Worm (Caenorhabditis elegans) whole organism, L4 larva: ENCODE results near the gene C17H12.8.

Experiments
- F10B5.3 ChIP-seq: sonication (generic microtip); optimal IDR thresholded peaks from 2 replicates; lab custom pipeline; 2016; ENCODE audit warnings: mild to moderate bottlenecking, missing genetic modification characterization, missing compliant biosample characterization
- F26F4.8 ChIP-seq: fragments of 200-800 bp; sonication (Bioruptor generic); conservative IDR thresholded peaks from 2 replicates; pipeline ENCODE4 v1.3.6; 2022; ENCODE audit warnings: missing genetic modification characterization, missing compliant biosample characterization
- T26A8.4 ChIP-seq: fragments of 200-800 bp; sonication (Bioruptor generic); IDR thresholded peaks from 2 replicates; pipeline ENCODE4 v1.3.6; 2022; ENCODE audit warnings: missing genetic modification characterization, missing compliant biosample characterization
- ZK337.2 ChIP-seq: fragments of 200-800 bp; sonication (Bioruptor generic); IDR thresholded peaks from 2 replicates; pipeline ENCODE4 v1.3.6; 2022; ENCODE audit warnings: missing genetic modification reagents, missing genetic modification characterization, missing compliant biosample characterization
- ZK546.5 ChIP-seq, 2 experiments: sonication (generic microtip); optimal IDR thresholded peaks; 2 replicates each; lab custom pipeline; 2017; ENCODE audit warnings: missing biosample characterization in 2 of 2, missing genetic modification characterization in 2 of 2
- aha-1 ChIP-seq: fragments of 150-350 bp; peaks from one replicate; lab custom pipeline; 2014; ENCODE audit warnings: missing biosample characterization, missing genetic modification characterization
- ceh-44 ChIP-seq: fragments of 200-800 bp; sonication (Bioruptor generic); IDR thresholded peaks from 2 replicates; pipeline ENCODE4 v1.3.6; 2022; ENCODE audit warnings: missing genetic modification reagents, missing genetic modification characterization, missing compliant biosample characterization
- ceh-62 ChIP-seq: sonication (generic microtip); optimal IDR thresholded peaks from 2 replicates; lab custom pipeline; 2017; ENCODE audit warnings: missing biosample characterization, missing genetic modification characterization
- ctbp-1 ChIP-seq: fragments of 200-800 bp; sonication (Bioruptor generic); IDR thresholded peaks from 2 replicates; pipeline ENCODE4 v1.3.6; 2022; ENCODE audit warnings: missing genetic modification reagents, missing genetic modification characterization, missing compliant biosample characterization
- daf-16 ChIP-seq, 3 experiments: sonication (generic microtip); optimal IDR thresholded peaks; 2 replicates each; lab custom pipeline; 2016 to 2017; ENCODE audit warnings: missing genetic modification characterization in 3 of 3, missing genetic modification reagents in 3 of 3, mild to moderate bottlenecking in 2 of 3, missing compliant biosample characterization in 2 of 3, missing biosample characterization in 1 of 3, moderate library complexity in 1 of 3
- dmd-6 ChIP-seq: fragments of 200-800 bp; sonication (Bioruptor generic); IDR thresholded peaks from 2 replicates; pipeline ENCODE4 v1.3.6; 2022; ENCODE audit warnings: missing genetic modification reagents, missing genetic modification characterization, missing compliant biosample characterization
- dve-1 ChIP-seq: sonication (generic microtip); optimal IDR thresholded peaks from 2 replicates; lab custom pipeline; 2017; ENCODE audit warnings: antibody characterized with exemption, mild to moderate bottlenecking, missing genetic modification characterization, missing compliant biosample characterization; ENCODE audit not compliant: insufficient read depth
- gei-8 ChIP-seq: fragments of 200-800 bp; sonication (Bioruptor generic); optimal IDR thresholded peaks from 2 replicates; lab custom pipeline; 2018; ENCODE audit warnings: mild to moderate bottlenecking, missing genetic modification characterization, missing compliant biosample characterization
- hlh-11 ChIP-seq: fragments of 200-800 bp; sonication (Bioruptor generic); optimal IDR thresholded peaks from 2 replicates; lab custom pipeline; 2018; ENCODE audit warnings: mild to moderate bottlenecking, missing genetic modification characterization, missing compliant biosample characterization
- hlh-30 ChIP-seq: sonication (generic microtip); optimal IDR thresholded peaks from 2 replicates; lab custom pipeline; 2017; ENCODE audit warnings: antibody characterized with exemption, mild to moderate bottlenecking, missing genetic modification characterization, missing compliant biosample characterization; ENCODE audit not compliant: insufficient read depth
- hmg-1.1 ChIP-seq: fragments of 200-800 bp; sonication (Bioruptor generic); IDR thresholded peaks from 2 replicates; pipeline ENCODE4 v1.3.6; 2022; ENCODE audit warnings: missing genetic modification reagents, missing genetic modification characterization, missing compliant biosample characterization
- jun-1 ChIP-seq: fragments of 150-350 bp; optimal IDR thresholded peaks from 2 replicates; lab custom pipeline; 2014; ENCODE audit warnings: missing biosample characterization, missing genetic modification reagents, missing genetic modification characterization
- lin-38 ChIP-seq: fragments of 200-800 bp; sonication (Bioruptor generic); IDR thresholded peaks from 2 replicates; pipeline ENCODE4 v1.3.6; 2022; ENCODE audit warnings: missing genetic modification reagents, missing genetic modification characterization, missing compliant biosample characterization
- lir-3 ChIP-seq: sonication (generic microtip); optimal IDR thresholded peaks from 2 replicates; lab custom pipeline; 2016; ENCODE audit warnings: mild to moderate bottlenecking, missing genetic modification characterization, missing compliant biosample characterization
- madf-5 ChIP-seq, 2 experiments: fragments of 200-800 bp; sonication (Bioruptor generic); IDR thresholded peaks; 2 replicates each; pipeline ENCODE4 v1.3.6; 2022; ENCODE audit warnings: missing compliant biosample characterization in 2 of 2, missing genetic modification characterization in 2 of 2
- mdt-29 ChIP-seq: fragments of 200-800 bp; sonication (Bioruptor generic); IDR thresholded peaks from 2 replicates; pipeline ENCODE4 v1.3.6; 2022; ENCODE audit warnings: missing genetic modification reagents, missing genetic modification characterization, missing compliant biosample characterization
- mep-1 ChIP-seq: fragments of 150-350 bp; sonication (generic microtip); optimal IDR thresholded peaks from 3 replicates; lab custom pipeline; 2014; ENCODE audit warnings: missing biosample characterization, missing genetic modification characterization
- mes-2 ChIP-seq: sonication (generic microtip); optimal IDR thresholded peaks from 2 replicates; lab custom pipeline; 2016; ENCODE audit warnings: missing genotype, mild to moderate bottlenecking, missing genetic modification characterization, missing compliant biosample characterization; ENCODE audit not compliant: poor library complexity, severe bottlenecking
- nhr-11 ChIP-seq: fragments of 150-350 bp; optimal IDR thresholded peaks from 2 replicates; lab custom pipeline; 2014; ENCODE audit warnings: missing biosample characterization, missing genetic modification characterization
- nhr-28 ChIP-seq: fragments of 150-350 bp; optimal IDR thresholded peaks from 2 replicates; lab custom pipeline; 2014; ENCODE audit warnings: missing biosample characterization, missing genetic modification characterization
- nhr-41 ChIP-seq: fragments of 200-800 bp; sonication (Bioruptor generic); IDR thresholded peaks from 2 replicates; pipeline ENCODE4 v1.3.6; 2022; ENCODE audit warnings: missing genetic modification reagents, missing genetic modification characterization, missing compliant biosample characterization
- nhr-6 ChIP-seq: fragments of 150-350 bp; optimal IDR thresholded peaks from 2 replicates; lab custom pipeline; 2014; ENCODE audit warnings: missing biosample characterization, missing genetic modification characterization
- nhr-77 ChIP-seq: fragments of 150-350 bp; optimal IDR thresholded peaks from 2 replicates; lab custom pipeline; 2014; ENCODE audit warnings: missing biosample characterization, missing genetic modification characterization
- php-3 ChIP-seq: fragments of 200-800 bp; sonication (Bioruptor generic); IDR thresholded peaks from 2 replicates; pipeline ENCODE4 v1.3.6; 2022; ENCODE audit warnings: missing genetic modification reagents, missing genetic modification characterization, missing compliant biosample characterization
- pqm-1 ChIP-seq: sonication (generic microtip); optimal IDR thresholded peaks from 2 replicates; lab custom pipeline; 2017; ENCODE audit warnings: missing biosample characterization, missing genetic modification characterization
- saeg-2 ChIP-seq: fragments of 200-800 bp; sonication (Bioruptor generic); IDR thresholded peaks from 2 replicates; pipeline ENCODE4 v1.3.6; 2022; ENCODE audit warnings: missing genetic modification reagents, missing genetic modification characterization, missing compliant biosample characterization
- sdz-12 ChIP-seq: fragments of 200-800 bp; sonication (Bioruptor generic); optimal IDR thresholded peaks from 2 replicates; lab custom pipeline; 2018; ENCODE audit warnings: mild to moderate bottlenecking, missing genetic modification characterization, missing compliant biosample characterization
- snpc-1.2 ChIP-seq: fragments of 200-800 bp; sonication (Bioruptor generic); IDR thresholded peaks from 2 replicates; pipeline ENCODE4 v1.3.6; 2022; ENCODE audit warnings: missing genetic modification reagents, missing genetic modification characterization, missing compliant biosample characterization
- spr-3 ChIP-seq: fragments of 200-800 bp; sonication (Bioruptor generic); optimal IDR thresholded peaks from 2 replicates; lab custom pipeline; 2018; ENCODE audit warnings: mild to moderate bottlenecking, missing genetic modification characterization, missing compliant biosample characterization
- tag-97 ChIP-seq: fragments of 200-800 bp; sonication (Bioruptor generic); IDR thresholded peaks from 2 replicates; pipeline ENCODE4 v1.3.6; 2022; ENCODE audit warnings: missing genetic modification characterization, missing compliant biosample characterization
- unc-39 ChIP-seq: sonication (generic microtip); optimal IDR thresholded peaks from 2 replicates; lab custom pipeline; 2017; ENCODE audit warnings: missing biosample characterization, missing genetic modification characterization
- zip-11 ChIP-seq: fragments of 200-800 bp; sonication (Bioruptor generic); IDR thresholded peaks from 2 replicates; pipeline ENCODE4 v1.3.6; 2022; ENCODE audit warnings: missing genetic modification characterization, missing compliant biosample characterization

Gene C17H12.8

DNA sequence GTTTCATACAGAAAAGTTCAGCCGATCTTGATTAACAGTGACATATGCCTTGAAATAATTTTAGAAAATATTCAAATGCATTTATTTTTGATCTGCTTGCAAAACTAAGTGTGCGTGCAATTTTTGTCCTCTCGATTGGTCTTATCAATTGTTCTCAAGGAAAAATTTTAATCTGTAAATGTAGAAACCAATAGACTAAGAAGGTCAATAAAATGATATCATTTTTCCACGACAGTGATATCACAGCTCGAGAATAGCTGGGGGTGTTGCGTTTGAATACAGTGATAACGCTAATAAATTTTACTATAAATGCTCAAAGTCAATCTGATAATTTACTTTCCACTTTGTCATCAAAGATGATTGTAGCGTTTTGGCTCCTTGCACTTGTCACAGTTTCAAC lies at the start of gene C17H12.8:
Gene C17H12.8, plus strand, starts transcription at position 335 of the 400 bp plus-strand sequence.
- TF ChIP-seq madf-5 (GFP tag; IDR thresholded peaks at IDR 0.05; lab: Robert Waterston, UW) (no peak), dve-1 (tag; lab: Kevin White, UChicago) (peak; percentile 74), php-3 (GFP tag; lab: Robert Waterston, UW) (peak; percentile 54; the same call in 1 of the 2 replicates), dmd-6 (GFP tag; lab: Robert Waterston, UW) (peak; percentile 64; the same call in 1 of the 2 replicates), nhr-28 (peak; percentile 4), pqm-1 (tag; lab: Kevin White, UChicago) (peak; percentile 55), mdt-29 (no peak), daf-16 (GFP tag; optimal IDR thresholded peaks at IDR 0.05; lab: Kevin White, UChicago) (no peak), daf-16 (tag; optimal IDR thresholded peaks at IDR 0.05; lab: Kevin White, UChicago) (peak; percentile 84)

DNA sequence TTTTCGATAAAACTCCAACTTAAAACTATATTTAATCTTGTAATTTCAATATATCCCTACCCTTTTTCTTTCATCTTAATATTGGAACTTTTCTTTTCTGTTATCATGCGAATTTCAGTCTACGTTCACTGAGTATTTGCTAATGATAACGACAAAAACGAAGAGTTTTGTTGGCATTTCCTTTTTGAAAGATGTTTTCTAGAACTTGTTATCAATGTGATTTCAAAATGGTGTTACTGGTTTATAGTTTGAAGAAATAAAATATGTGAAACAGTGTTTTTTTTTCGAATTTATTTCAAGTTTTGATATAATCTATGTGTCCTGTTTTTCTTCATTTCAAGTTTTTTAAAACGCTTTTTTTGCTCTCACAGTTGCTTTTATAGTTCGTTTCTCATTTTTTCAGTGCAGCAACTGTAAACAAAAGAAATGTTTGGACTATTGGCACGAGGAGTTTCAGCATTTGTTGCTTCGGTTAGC lies 48.1 kb upstream of the C17H12.8 start, which contains the start of gene anat-1:
Gene anat-1, plus strand, starts transcription at position 427 of the 477 bp plus-strand sequence.
- TF ChIP-seq dve-1 (tag; lab: Kevin White, UChicago) = peak; percentile 23
- TF ChIP-seq sdz-12 (GFP tag; lab: Kevin White, UChicago) = no peak
- no peak for TF ChIP-seq spr-3 (GFP tag; lab: Kevin White, UChicago)
- TF ChIP-seq saeg-2 (GFP tag; lab: Robert Waterston, UW) = no peak
- no peak for TF ChIP-seq daf-16 (GFP tag; optimal IDR thresholded peaks at IDR 0.05; lab: Kevin White, UChicago)
- peak; percentile 73 for TF ChIP-seq daf-16 (tag; optimal IDR thresholded peaks at IDR 0.05; lab: Kevin White, UChicago)
- TF ChIP-seq tag-97 (GFP tag; lab: Robert Waterston, UW) = no peak
- peak; percentile 73 for TF ChIP-seq pqm-1 (tag; lab: Kevin White, UChicago)

DNA sequence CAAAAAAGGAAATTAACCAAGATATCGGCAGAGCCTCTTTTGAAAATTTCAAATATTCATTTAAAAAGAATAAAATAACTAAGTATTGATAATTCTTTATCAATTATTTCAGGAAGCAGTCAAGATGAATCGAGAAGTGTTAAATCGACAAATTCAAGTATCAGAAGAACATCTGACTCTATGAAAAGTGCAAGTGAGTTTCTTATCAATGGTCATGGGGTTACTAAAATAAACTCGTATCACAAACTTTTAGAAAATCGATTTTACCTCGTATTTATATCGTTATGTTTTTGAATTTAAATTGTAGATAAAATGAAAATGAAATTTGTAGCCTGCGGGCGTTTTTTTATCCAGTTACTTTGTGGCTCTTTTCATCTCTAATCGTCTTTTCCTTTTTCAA lies 46.9 kb upstream of the C17H12.8 start:
- no peak for TF ChIP-seq F10B5.3 (tag; lab: Kevin White, UChicago)
- TF ChIP-seq aha-1 (tag; lab: Kevin White, UChicago) = peak; percentile 52
- TF ChIP-seq ceh-44 (GFP tag; lab: Robert Waterston, UW) = no peak
- TF ChIP-seq dve-1 (tag; lab: Kevin White, UChicago) = peak; percentile 61
- TF ChIP-seq daf-16 (GFP tag; optimal IDR thresholded peaks at IDR 0.05; lab: Kevin White, UChicago) = no peak
- peak; percentile 48 for TF ChIP-seq daf-16 (tag; optimal IDR thresholded peaks at IDR 0.05; lab: Kevin White, UChicago)
- peak; percentile 44 for TF ChIP-seq nhr-77
- peak; percentile 34 for TF ChIP-seq nhr-28
- no peak for TF ChIP-seq nhr-41 (GFP tag; lab: Robert Waterston, UW)
- TF ChIP-seq hlh-30 (tag; lab: Kevin White, UChicago) = peak; percentile 22
- TF ChIP-seq hlh-11 (tag; lab: Kevin White, UChicago) = no peak
- TF ChIP-seq jun-1 = no peak

DNA sequence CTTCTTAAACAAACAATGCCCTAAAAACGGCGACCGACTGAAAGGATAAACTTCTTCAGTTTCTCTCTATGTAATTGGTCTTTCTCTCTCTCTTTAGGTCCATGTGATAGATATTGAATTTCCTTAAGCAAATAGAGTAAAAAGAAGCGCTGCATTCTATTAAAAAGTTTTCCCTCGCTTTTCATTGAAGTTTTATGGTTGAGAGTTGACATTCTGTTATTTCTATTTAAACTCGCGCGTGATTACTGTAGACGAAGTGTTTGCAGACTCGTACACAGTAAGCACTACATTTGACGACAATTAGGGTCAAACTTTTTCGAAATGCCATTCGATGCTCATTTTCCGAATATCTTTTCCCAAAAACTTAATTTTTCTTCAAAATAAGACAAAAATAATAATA lies 41.3 kb upstream of the C17H12.8 start:
- TF ChIP-seq snpc-1.2 (GFP tag; lab: Robert Waterston, UW) = peak; percentile 62
- TF ChIP-seq ZK337.2 = no peak

DNA sequence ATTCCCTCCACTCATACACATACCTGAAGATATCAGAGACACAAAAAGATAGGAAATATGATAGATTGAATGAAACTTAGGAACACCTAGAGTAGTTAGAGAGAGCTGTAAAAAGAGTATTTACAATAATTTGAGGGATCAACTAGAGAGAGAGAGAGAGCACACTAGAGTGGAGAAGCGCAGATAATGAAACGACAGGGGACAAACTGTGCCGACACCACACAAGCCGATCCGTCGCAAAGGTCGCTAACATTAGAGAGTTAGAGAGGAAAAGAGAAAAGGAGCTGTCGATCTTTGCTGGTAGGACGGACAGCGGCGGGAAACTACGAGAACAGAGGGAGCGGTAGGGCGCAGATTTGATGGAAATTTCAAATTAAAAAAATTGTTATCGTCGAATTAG lies 33.4 kb upstream of the C17H12.8 start, which contains the start of gene dyci-1:
Gene dyci-1, minus strand, starts transcription at position 122 of the 400 bp plus-strand sequence.
- peak; percentile 61 for TF ChIP-seq dve-1 (tag; lab: Kevin White, UChicago)
- TF ChIP-seq mes-2 (tag; lab: Kevin White, UChicago) = peak; percentile 38
- TF ChIP-seq unc-39 = no peak
- TF ChIP-seq lir-3 (tag; lab: Kevin White, UChicago) = no peak
- TF ChIP-seq aha-1 (tag; lab: Kevin White, UChicago) = peak; percentile 16
- no peak for TF ChIP-seq zip-11
- TF ChIP-seq T26A8.4 = no peak
- TF ChIP-seq gei-8 = no peak
- TF ChIP-seq hlh-11 (tag; lab: Kevin White, UChicago) = peak; percentile 59
- TF ChIP-seq ZK546.5 (tag; optimal IDR thresholded peaks at IDR 0.05; lab: Kevin White, UChicago) = no peak
- TF ChIP-seq nhr-11 (tag; lab: Kevin White, UChicago) = peak; percentile 4
- TF ChIP-seq mep-1 (tag; lab: Kevin White, UChicago) = peak; percentile 39
- TF ChIP-seq ceh-62 (tag; lab: Kevin White, UChicago) = no peak
- TF ChIP-seq lin-38 (GFP tag; lab: Robert Waterston, UW) = peak; percentile 27; the same call in 1 of the 2 replicates
- TF ChIP-seq ctbp-1 (GFP tag; lab: Robert Waterston, UW) = no peak
- no peak for TF ChIP-seq pqm-1 (tag; lab: Kevin White, UChicago)
- peak; percentile 50 for TF ChIP-seq nhr-28
- peak; percentile 36; the same call in 1 of the 2 replicates for TF ChIP-seq hmg-1.1 (GFP tag; lab: Robert Waterston, UW)
- TF ChIP-seq nhr-6 (tag; lab: Kevin White, UChicago) = peak; percentile 51
- no peak for TF ChIP-seq F26F4.8 (GFP tag; lab: Robert Waterston, UW)
- TF ChIP-seq, all 104 proteins: peak for 10
